Fruit fly (Drosophila melanogaster) Kc167 (cell line): ENCODE measurements around the gene Nup205.

ENCODE experiments used
- Myc ChIP-seq: fragments of >200 bp; optimal IDR thresholded peaks from 2 replicates; lab custom pipeline; 2017; ENCODE audit warnings: missing external identifiers
- Sin3A ChIP-seq: fragments of >200 bp; optimal IDR thresholded peaks from 2 replicates; lab custom pipeline; 2018; ENCODE audit warnings: missing external identifiers
- psq ChIP-seq: fragments of >200 bp; optimal IDR thresholded peaks from 2 replicates; lab custom pipeline; 2017; ENCODE audit warnings: missing external identifiers

DNA sequence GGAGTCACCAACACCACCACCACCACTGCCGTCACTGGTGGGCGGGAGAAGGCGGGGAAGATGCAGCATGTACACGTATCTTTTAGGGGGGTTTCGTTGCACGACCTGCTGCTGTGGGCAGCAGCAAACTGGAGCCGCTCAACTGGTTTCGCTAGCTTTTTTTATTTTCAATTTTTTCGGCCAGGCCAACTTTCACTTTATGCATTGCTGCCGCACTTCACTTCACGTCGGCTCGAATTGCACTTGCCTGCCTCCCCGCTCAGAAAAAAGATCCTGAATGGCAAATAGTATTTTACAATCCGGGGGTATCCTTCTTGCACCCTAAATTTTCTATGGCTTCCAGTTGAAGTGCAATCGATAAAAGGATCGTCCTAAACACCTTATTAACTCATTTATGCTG, 48.0 kb downstream of the Nup205 start:
- TF ChIP-seq Sin3A (no peak), psq (lab: Kevin White, UChicago) (no peak), Myc (lab: Kevin White, UChicago) (no peak)
